Fruit fly (Drosophila melanogaster) whole organism, prepupa: ENCODE data around the gene CG34238.

Source experiments
- Blimp-1 ChIP-seq: fragments of 200-800 bp; sonication (Bioruptor generic); optimal IDR thresholded peaks from 3 replicates; lab custom pipeline; 2017; ENCODE audit warnings: missing biosample characterization, missing genetic modification characterization, mild to moderate bottlenecking, moderate library complexity, missing genetic modification reagents
- CG10631 ChIP-seq: fragments of 200-800 bp; sonication (Bioruptor generic); optimal IDR thresholded peaks from 2 replicates; lab custom pipeline; 2016; ENCODE audit warnings: missing biosample characterization, missing genetic modification characterization
- CG10669 ChIP-seq: fragments of 200-800 bp; sonication (Bioruptor generic); optimal IDR thresholded peaks from 3 replicates; lab custom pipeline; 2018; ENCODE audit warnings: missing biosample characterization, mild to moderate bottlenecking, missing genetic modification characterization, moderate library complexity
- CG11762 ChIP-seq: fragments of 200-800 bp; sonication (Bioruptor generic); optimal IDR thresholded peaks from 3 replicates; lab custom pipeline; 2016; ENCODE audit warnings: missing biosample characterization, missing genetic modification characterization; ENCODE audit not compliant: insufficient read depth
- CG15336 ChIP-seq: fragments of 200-800 bp; sonication (Bioruptor generic); IDR thresholded peaks from 2 replicates; pipeline ENCODE4 v1.3.6; 2022; ENCODE audit warnings: missing biosample characterization, missing genetic modification characterization
- CG1621 ChIP-seq: fragments of 200-800 bp; sonication (Bioruptor generic); optimal IDR thresholded peaks from 3 replicates; lab custom pipeline; 2018; ENCODE audit warnings: missing biosample characterization, mild to moderate bottlenecking, missing genetic modification characterization
- CG16779 ChIP-seq: fragments of 200-800 bp; sonication (Bioruptor generic); optimal IDR thresholded peaks from 3 replicates; lab custom pipeline; 2017; ENCODE audit warnings: missing biosample characterization, mild to moderate bottlenecking, missing genetic modification characterization
- CG3032 ChIP-seq: fragments of 200-800 bp; optimal IDR thresholded peaks from 2 replicates; lab custom pipeline; 2019; ENCODE audit warnings: missing biosample characterization, mild to moderate bottlenecking, missing genetic modification characterization, moderate library complexity
- CG3919 ChIP-seq: fragments of 200-800 bp; sonication (Bioruptor generic); optimal IDR thresholded peaks from 3 replicates; lab custom pipeline; 2016; ENCODE audit warnings: missing biosample characterization, missing genetic modification characterization
- CG6163 ChIP-seq: fragments of 200-800 bp; sonication (Bioruptor generic); IDR thresholded peaks from 3 replicates; pipeline ENCODE4 v1.3.6; 2022; ENCODE audit warnings: missing biosample characterization, missing genetic modification characterization
- CG6276 ChIP-seq: fragments of 200-800 bp; sonication (Bioruptor generic); optimal IDR thresholded peaks from 2 replicates; lab custom pipeline; 2017; ENCODE audit warnings: missing biosample characterization, mild to moderate bottlenecking, missing genetic modification characterization
- CG6808 ChIP-seq: fragments of 200-800 bp; sonication (Bioruptor generic); optimal IDR thresholded peaks from 3 replicates; lab custom pipeline; 2017; ENCODE audit warnings: missing biosample characterization, missing genetic modification characterization, mild to moderate bottlenecking, moderate library complexity, missing genetic modification reagents
- CG6854 ChIP-seq: fragments of 200-800 bp; sonication (Bioruptor generic); optimal IDR thresholded peaks from 2 replicates; lab custom pipeline; 2017; ENCODE audit warnings: missing biosample characterization, mild to moderate bottlenecking, missing genetic modification characterization
- CG8119 ChIP-seq: fragments of 200-800 bp; sonication (Bioruptor generic); IDR thresholded peaks from 3 replicates; pipeline ENCODE4 v1.3.6; 2022; ENCODE audit warnings: missing biosample characterization, missing genetic modification characterization
- CG8319 ChIP-seq: fragments of 200-800 bp; sonication (Bioruptor generic); optimal IDR thresholded peaks from 3 replicates; lab custom pipeline; 2016; ENCODE audit warnings: missing biosample characterization, missing genetic modification characterization
- CG8632 ChIP-seq: fragments of 200-800 bp; sonication (Bioruptor generic); optimal IDR thresholded peaks from 3 replicates; lab custom pipeline; 2016; ENCODE audit warnings: missing biosample characterization, missing genetic modification characterization
- CG9139 ChIP-seq: fragments of 200-800 bp; sonication (Bioruptor generic); optimal IDR thresholded peaks from 3 replicates; lab custom pipeline; 2017; ENCODE audit warnings: missing biosample characterization, mild to moderate bottlenecking, missing genetic modification characterization
- Eip78C ChIP-seq: fragments of 200-800 bp; sonication (Bioruptor generic); peaks from one replicate; lab custom pipeline; 2016; ENCODE audit warnings: missing biosample characterization, missing genetic modification characterization
- Eip93F ChIP-seq: fragments of 200-800 bp; sonication (Bioruptor generic); optimal IDR thresholded peaks from 2 replicates; lab custom pipeline; 2016; ENCODE audit warnings: missing biosample characterization, mild to moderate bottlenecking, missing genetic modification characterization
- Ets21C ChIP-seq: fragments of 200-800 bp; sonication (Bioruptor generic); optimal IDR thresholded peaks from 3 replicates; lab custom pipeline; 2016; ENCODE audit warnings: missing biosample characterization, missing genetic modification characterization
- Hr38 ChIP-seq: sonication (Bioruptor generic); optimal IDR thresholded peaks from 2 replicates; lab custom pipeline; 2016; ENCODE audit warnings: missing biosample characterization, missing genetic modification characterization
- Hr4 ChIP-seq: fragments of 200-800 bp; sonication (Bioruptor generic); optimal IDR thresholded peaks from 3 replicates; lab custom pipeline; 2016; ENCODE audit warnings: missing biosample characterization, missing genetic modification characterization
- Lpt ChIP-seq: fragments of 200-800 bp; sonication (Bioruptor generic); optimal IDR thresholded peaks from 3 replicates; lab custom pipeline; 2016; ENCODE audit warnings: missing biosample characterization, missing genetic modification characterization
- Met ChIP-seq: fragments of 200-800 bp; sonication (Bioruptor generic); optimal IDR thresholded peaks from 3 replicates; lab custom pipeline; 2016; ENCODE audit warnings: missing biosample characterization, missing genetic modification characterization
- OdsH ChIP-seq: fragments of 200-800 bp; sonication (Bioruptor generic); optimal IDR thresholded peaks from 3 replicates; lab custom pipeline; 2016; ENCODE audit warnings: missing biosample characterization, missing genetic modification characterization
- Sox102F ChIP-seq: fragments of 200-800 bp; sonication (Bioruptor generic); optimal IDR thresholded peaks from 2 replicates; lab custom pipeline; 2016; ENCODE audit warnings: missing biosample characterization, mild to moderate bottlenecking, missing genetic modification characterization
- Sox14 ChIP-seq: fragments of 200-800 bp; sonication (Bioruptor generic); optimal IDR thresholded peaks from 3 replicates; lab custom pipeline; 2016; ENCODE audit warnings: missing biosample characterization, missing genetic modification characterization
- achi ChIP-seq: fragments of 200-800 bp; sonication (Bioruptor generic); optimal IDR thresholded peaks from 3 replicates; lab custom pipeline; 2016; ENCODE audit warnings: missing biosample characterization, missing genetic modification characterization
- cyc ChIP-seq: fragments of 200-800 bp; sonication (Bioruptor generic); optimal IDR thresholded peaks from 3 replicates; lab custom pipeline; 2016; ENCODE audit warnings: missing biosample characterization, missing genetic modification characterization
- dac ChIP-seq: fragments of 200-800 bp; sonication (Bioruptor generic); optimal IDR thresholded peaks from 2 replicates; lab custom pipeline; 2017; ENCODE audit warnings: missing biosample characterization, mild to moderate bottlenecking, missing genetic modification characterization
- dsx ChIP-seq: fragments of 200-800 bp; optimal IDR thresholded peaks from 3 replicates; lab custom pipeline; 2019; ENCODE audit warnings: missing biosample characterization, mild to moderate bottlenecking, missing genetic modification characterization, moderate library complexity; ENCODE audit not compliant: poor library complexity, severe bottlenecking
- eg ChIP-seq: fragments of 200-800 bp; sonication (Bioruptor generic); IDR thresholded peaks from 3 replicates; pipeline ENCODE4 v1.3.6; 2022; ENCODE audit warnings: missing biosample characterization, missing genetic modification characterization
- fkh ChIP-seq: fragments of 200-800 bp; sonication (Bioruptor generic); optimal IDR thresholded peaks from 3 replicates; lab custom pipeline; 2017; ENCODE audit warnings: missing biosample characterization, mild to moderate bottlenecking, missing genetic modification characterization, moderate library complexity
- spab ChIP-seq: fragments of 200-800 bp; sonication (Bioruptor generic); optimal IDR thresholded peaks from 2 replicates; lab custom pipeline; 2017; ENCODE audit warnings: missing biosample characterization, mild to moderate bottlenecking, missing genetic modification characterization, missing genetic modification reagents
- ss ChIP-seq, 2 experiments: fragments of 200-800 bp; sonication (Bioruptor generic); optimal IDR thresholded peaks; 2 replicates in 1 of 2; 3 replicates in 1 of 2; lab custom pipeline; 2017 to 2018; ENCODE audit warnings: mild to moderate bottlenecking in 2 of 2, missing biosample characterization in 2 of 2, missing genetic modification characterization in 2 of 2, moderate library complexity in 1 of 2
- svp ChIP-seq: fragments of 200-800 bp; sonication (Bioruptor generic); peaks from one replicate; lab custom pipeline; 2016; ENCODE audit warnings: missing biosample characterization, missing genetic modification characterization
- topi ChIP-seq: fragments of 200-800 bp; sonication (Bioruptor generic); optimal IDR thresholded peaks from 3 replicates; lab custom pipeline; 2016; ENCODE audit warnings: missing biosample characterization, missing genetic modification characterization

The CG34238 gene

DNA sequence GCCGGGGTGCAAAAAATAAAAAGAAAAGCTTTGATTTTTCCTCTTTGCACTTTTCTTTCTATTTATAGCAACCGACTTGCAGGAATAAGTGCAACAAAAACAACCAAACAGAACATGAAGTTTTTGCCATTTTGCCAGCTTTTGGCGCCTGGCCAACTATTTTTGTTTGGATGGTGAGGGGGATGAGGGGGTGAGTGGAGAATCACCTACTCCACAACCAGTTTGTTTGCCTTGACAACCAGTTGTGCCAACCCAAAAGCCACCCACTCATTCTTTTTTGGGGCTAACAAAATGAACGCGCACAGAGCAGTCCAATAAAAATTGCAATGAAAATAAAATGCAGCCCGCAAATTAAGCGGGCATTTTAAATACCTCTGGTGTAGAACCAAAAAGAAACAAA lies 31.0 kb downstream of the CG34238 start:
- TF ChIP-seq CG1621: no peak
- peak; percentile 54; the same call in 2 of the 3 replicates for TF ChIP-seq eg
- TF ChIP-seq dac (GFP tag; lab: Kevin White, UChicago): no peak
- TF ChIP-seq Ets21C (GFP tag; lab: Kevin White, UChicago): no peak
- no peak for TF ChIP-seq Met
- no peak for TF ChIP-seq Blimp-1 (GFP tag; lab: Kevin White, UChicago)
- TF ChIP-seq CG6276 (GFP tag; lab: Kevin White, UChicago): peak; percentile 34
- TF ChIP-seq CG8119 (GFP tag; lab: Robert Waterston, UW): no peak
- TF ChIP-seq CG6163: peak; percentile 27; the same call in 1 of the 3 replicates
- peak; percentile 29; the same call in 1 of the 2 replicates for TF ChIP-seq CG15336 (GFP tag; lab: Robert Waterston, UW)
- no peak for TF ChIP-seq dsx (GFP tag; lab: Kevin White, UChicago)
- TF ChIP-seq topi (GFP tag; lab: Kevin White, UChicago): no peak
- no peak for TF ChIP-seq CG10631 (GFP tag; lab: Kevin White, UChicago)
- TF ChIP-seq CG9139 (GFP tag; lab: Kevin White, UChicago): no peak
- TF ChIP-seq Sox14 (GFP tag; lab: Kevin White, UChicago): no peak
- TF ChIP-seq CG10669 (GFP tag; lab: Kevin White, UChicago): no peak
- TF ChIP-seq Hr4 (GFP tag; lab: Kevin White, UChicago): no peak
- no peak for TF ChIP-seq achi
- TF ChIP-seq Eip78C: peak; percentile 48
- TF ChIP-seq CG6854 (GFP tag; lab: Kevin White, UChicago): no peak
- no peak for TF ChIP-seq Sox102F
- TF ChIP-seq OdsH (GFP tag; lab: Kevin White, UChicago): no peak
- no peak for TF ChIP-seq fkh
- TF ChIP-seq spab: no peak

- no peak for TF ChIP-seq CG3032
- peak; percentile 51 for TF ChIP-seq fkh
- peak in 1 of 2 experiments; percentile 20 for TF ChIP-seq ss (GFP tag; optimal IDR thresholded peaks at IDR 0.05; lab: Kevin White, UChicago)
- TF ChIP-seq Hr38: no peak
- TF ChIP-seq CG11762 (GFP tag; lab: Kevin White, UChicago): no peak
- TF ChIP-seq cyc: no peak
- TF ChIP-seq CG6854 (GFP tag; lab: Kevin White, UChicago): no peak
- TF ChIP-seq CG8319 (GFP tag; lab: Kevin White, UChicago): no peak
- TF ChIP-seq CG8632 (GFP tag; lab: Kevin White, UChicago): no peak
Measured at dm6 chr3L:10658362-10659127, 32.2 kb downstream of the CG34238 start.

dm6 chr3L:10659524-10659923 lies 33.2 kb downstream of the CG34238 start:
- TF ChIP-seq Hr38 (no peak), CG9139 (GFP tag; lab: Kevin White, UChicago) (no peak)
- TF ChIP-seq, all 60 proteins: peak for 0

dm6 chr3L:10659993-10660743 lies 33.9 kb downstream of the CG34238 start:
- TF ChIP-seq Eip93F: no peak
- no peak for TF ChIP-seq CG3919
- peak; percentile 36 for TF ChIP-seq Eip78C
- no peak for TF ChIP-seq Lpt (GFP tag; lab: Kevin White, UChicago)
- peak; percentile 64 for TF ChIP-seq svp (GFP tag; lab: Kevin White, UChicago)
- peak; percentile 2 for TF ChIP-seq CG8632 (GFP tag; lab: Kevin White, UChicago)
- peak; percentile 51 for TF ChIP-seq fkh
- no peak for TF ChIP-seq Hr4 (GFP tag; lab: Kevin White, UChicago)
- TF ChIP-seq OdsH (GFP tag; lab: Kevin White, UChicago): no peak
- no peak for TF ChIP-seq CG6808 (GFP tag; lab: Kevin White, UChicago)
- TF ChIP-seq CG16779 (tag; lab: Kevin White, UChicago): peak; percentile 29
- no peak for TF ChIP-seq spab
- TF ChIP-seq CG8119 (GFP tag; lab: Robert Waterston, UW): no peak
- no peak for TF ChIP-seq CG11762 (GFP tag; lab: Kevin White, UChicago)
- TF ChIP-seq topi (GFP tag; lab: Kevin White, UChicago): no peak
